Fruit fly (Drosophila melanogaster): Measurements from ENCODE around the gene CG1910.
A peak's percentile ranks its signal among the peaks of the same experiment; 100 is the strongest.

Gene CG1910

DNA sequence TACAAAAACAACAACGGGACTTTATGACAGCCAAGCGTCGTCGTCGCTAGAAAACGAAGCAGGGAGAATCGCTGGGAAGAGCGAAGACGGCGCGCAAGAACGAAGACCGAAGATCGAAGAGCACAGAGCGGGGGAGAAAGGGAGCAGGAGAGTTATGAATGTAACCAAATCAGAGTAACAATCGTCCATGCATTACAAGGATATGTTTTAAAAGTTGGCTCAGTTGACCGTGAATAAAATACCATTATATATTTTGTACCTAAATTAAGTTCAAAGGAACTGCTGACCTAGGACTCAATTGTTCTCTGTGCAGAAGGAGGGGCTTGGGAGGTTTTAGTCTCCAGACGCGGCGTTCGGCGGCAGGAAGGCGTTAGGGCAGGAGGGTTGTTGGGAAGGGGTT lies 26.0 kb upstream of the CG1910 start:
- TF ChIP-seq psq (optimal IDR thresholded peaks at IDR 0.05) (no peak), Sin3A (optimal IDR thresholded peaks at IDR 0.05) (no peak), ttk (optimal IDR thresholded peaks at IDR 0.05) (no peak), Myc (optimal IDR thresholded peaks at IDR 0.05) (no peak), insv (optimal IDR thresholded peaks at IDR 0.05) (no peak), h (optimal IDR thresholded peaks at IDR 0.05) (no peak)

DNA sequence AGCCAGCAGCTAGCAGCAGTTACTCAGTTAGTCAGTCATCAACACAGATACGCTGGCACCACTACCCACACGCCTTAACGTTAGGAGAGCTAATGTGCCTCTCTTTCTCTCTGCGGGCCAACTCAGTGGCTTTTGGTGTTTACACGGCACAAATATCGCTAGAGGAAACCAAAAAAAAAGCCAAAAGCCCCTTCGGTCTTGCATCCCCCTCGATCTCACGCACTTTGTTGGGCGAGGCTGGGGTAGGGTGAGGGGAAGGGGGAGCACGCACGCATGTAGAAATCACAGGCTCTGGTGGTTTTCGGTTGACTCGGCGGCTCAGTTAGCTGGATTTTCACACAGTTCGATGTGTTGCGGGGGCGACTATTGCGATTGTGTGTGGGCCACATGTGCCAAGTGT lies 25.5 kb upstream of the CG1910 start:
- TF ChIP-seq Sin3A (optimal IDR thresholded peaks at IDR 0.05) (no peak), psq (optimal IDR thresholded peaks at IDR 0.05) (no peak), ttk (optimal IDR thresholded peaks at IDR 0.05) (no peak), Myc (optimal IDR thresholded peaks at IDR 0.05) (no peak)

dm6 chr3R:31723206-31723933 lies 24.1 kb upstream of the CG1910 start:
- TF ChIP-seq Sin3A (optimal IDR thresholded peaks at IDR 0.05) (no peak), ttk (optimal IDR thresholded peaks at IDR 0.05) (no peak), insv (optimal IDR thresholded peaks at IDR 0.05) (no peak), h (optimal IDR thresholded peaks at IDR 0.05) (no peak), Myc (optimal IDR thresholded peaks at IDR 0.05) (no peak), psq (optimal IDR thresholded peaks at IDR 0.05) (no peak)

DNA sequence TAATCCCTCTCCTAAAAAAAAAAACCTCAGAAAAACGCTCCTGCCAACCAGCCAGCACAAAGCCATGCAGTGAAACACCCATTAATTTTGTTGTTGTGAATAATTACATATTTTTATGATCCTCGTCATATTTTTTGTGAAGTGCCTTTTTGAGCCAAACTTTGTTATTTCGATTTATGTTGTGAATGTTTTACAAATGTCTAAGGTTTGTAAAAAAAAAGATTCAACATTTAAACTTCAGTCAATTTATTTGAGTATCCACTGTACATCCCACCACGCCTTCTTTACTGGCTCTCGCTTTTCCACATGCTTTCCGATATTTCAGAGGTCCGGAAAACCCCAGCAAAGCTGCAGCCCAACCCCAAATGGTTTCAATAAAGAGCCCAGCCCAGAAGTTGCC lies 23.3 kb upstream of the CG1910 start:
- TF ChIP-seq h (optimal IDR thresholded peaks at IDR 0.05) (no peak), psq (optimal IDR thresholded peaks at IDR 0.05) (no peak), Myc (optimal IDR thresholded peaks at IDR 0.05) (no peak), insv (optimal IDR thresholded peaks at IDR 0.05) (no peak), Sin3A (optimal IDR thresholded peaks at IDR 0.05) (no peak), ttk (optimal IDR thresholded peaks at IDR 0.05) (no peak)

DNA sequence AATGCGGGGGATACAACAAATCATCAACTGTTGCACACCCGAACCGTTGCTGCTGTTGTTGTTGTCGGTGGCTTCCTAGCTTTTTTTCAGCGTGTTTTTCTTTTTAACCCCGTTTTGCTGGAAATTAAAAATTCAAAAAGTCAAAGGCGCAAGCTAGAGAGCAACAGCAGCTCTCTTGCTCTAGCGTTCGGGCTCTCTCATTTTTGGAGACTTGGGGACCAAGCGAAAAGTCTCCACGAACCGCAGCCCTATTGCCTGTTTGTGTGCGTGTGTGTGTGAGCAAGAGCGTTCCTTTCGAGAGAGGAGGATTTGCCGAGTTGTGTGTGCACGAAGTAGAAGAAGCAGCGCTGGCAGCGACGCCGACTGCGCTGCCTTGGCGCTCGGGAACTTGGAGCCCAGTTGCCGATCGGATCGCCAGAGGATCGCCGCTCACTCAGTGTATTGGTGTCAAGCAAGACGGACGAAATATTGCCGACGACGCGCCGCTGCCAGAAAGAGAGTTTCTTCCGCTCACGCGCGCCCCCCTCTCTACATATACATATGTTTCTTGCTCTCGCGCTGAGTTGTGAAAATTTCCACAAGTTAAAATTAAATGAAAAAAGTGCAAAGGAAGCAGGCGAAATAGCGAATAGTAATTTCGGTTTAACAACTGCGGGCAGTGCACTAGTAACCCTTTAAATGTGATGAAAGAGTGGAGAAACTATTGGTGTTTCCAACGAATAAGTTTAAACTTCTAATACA lies 22.7 kb upstream of the CG1910 start:
- TF ChIP-seq insv (optimal IDR thresholded peaks at IDR 0.05): peak; percentile 12
- no peak for TF ChIP-seq Sin3A (optimal IDR thresholded peaks at IDR 0.05)

dm6 chr3R:31725486-31726227 lies 21.8 kb upstream of the CG1910 start:
- no peak for TF ChIP-seq Myc (optimal IDR thresholded peaks at IDR 0.05)
- TF ChIP-seq Sin3A (optimal IDR thresholded peaks at IDR 0.05): no peak
- no peak for TF ChIP-seq ttk (optimal IDR thresholded peaks at IDR 0.05)
- TF ChIP-seq h (optimal IDR thresholded peaks at IDR 0.05): no peak

dm6 chr3R:31726286-31726685 lies 21.2 kb upstream of the CG1910 start:
- TF ChIP-seq h (optimal IDR thresholded peaks at IDR 0.05) (no peak), Myc (optimal IDR thresholded peaks at IDR 0.05) (no peak), Sin3A (optimal IDR thresholded peaks at IDR 0.05) (no peak), insv (optimal IDR thresholded peaks at IDR 0.05) (no peak), psq (optimal IDR thresholded peaks at IDR 0.05) (no peak), ttk (optimal IDR thresholded peaks at IDR 0.05) (no peak)

DNA sequence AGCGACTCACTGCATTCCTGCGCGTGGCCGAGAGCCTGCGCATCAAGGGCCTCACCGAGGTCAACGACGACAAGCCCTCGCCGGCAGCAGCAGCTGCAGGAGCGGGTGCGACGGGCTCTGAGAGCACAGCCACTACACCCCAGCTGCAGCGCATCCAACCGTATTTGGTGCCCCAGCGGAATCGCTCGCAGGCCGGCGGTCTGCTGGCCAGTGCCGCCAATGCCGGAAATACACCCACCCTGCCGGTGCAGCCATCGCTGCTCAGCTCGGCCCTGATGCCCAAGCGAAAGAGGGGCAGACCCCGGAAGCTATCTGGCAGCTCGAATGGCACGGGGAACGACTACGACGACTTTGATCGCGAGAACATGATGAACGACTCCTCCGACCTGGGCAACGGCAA lies 19.7 kb upstream of the CG1910 start:
- TF ChIP-seq insv (optimal IDR thresholded peaks at IDR 0.05): no peak
- no peak for TF ChIP-seq psq (optimal IDR thresholded peaks at IDR 0.05)
- TF ChIP-seq Sin3A (optimal IDR thresholded peaks at IDR 0.05): no peak
- TF ChIP-seq Myc (optimal IDR thresholded peaks at IDR 0.05): no peak
- TF ChIP-seq h (optimal IDR thresholded peaks at IDR 0.05): no peak
- TF ChIP-seq ttk (optimal IDR thresholded peaks at IDR 0.05): no peak

- TF ChIP-seq psq (optimal IDR thresholded peaks at IDR 0.05) (no peak), Myc (optimal IDR thresholded peaks at IDR 0.05) (no peak), ttk (optimal IDR thresholded peaks at IDR 0.05) (no peak), insv (optimal IDR thresholded peaks at IDR 0.05) (no peak), Sin3A (optimal IDR thresholded peaks at IDR 0.05) (no peak), h (optimal IDR thresholded peaks at IDR 0.05) (no peak)
Measured at dm6 chr3R:31736776-31737175, 10.7 kb upstream of the CG1910 start, which contains the start of the genes CstF50 and CG11563. Gene CstF50 (minus strand): TSS chr3R:31736963. Gene CG11563 (plus strand): TSS chr3R:31737035.

DNA sequence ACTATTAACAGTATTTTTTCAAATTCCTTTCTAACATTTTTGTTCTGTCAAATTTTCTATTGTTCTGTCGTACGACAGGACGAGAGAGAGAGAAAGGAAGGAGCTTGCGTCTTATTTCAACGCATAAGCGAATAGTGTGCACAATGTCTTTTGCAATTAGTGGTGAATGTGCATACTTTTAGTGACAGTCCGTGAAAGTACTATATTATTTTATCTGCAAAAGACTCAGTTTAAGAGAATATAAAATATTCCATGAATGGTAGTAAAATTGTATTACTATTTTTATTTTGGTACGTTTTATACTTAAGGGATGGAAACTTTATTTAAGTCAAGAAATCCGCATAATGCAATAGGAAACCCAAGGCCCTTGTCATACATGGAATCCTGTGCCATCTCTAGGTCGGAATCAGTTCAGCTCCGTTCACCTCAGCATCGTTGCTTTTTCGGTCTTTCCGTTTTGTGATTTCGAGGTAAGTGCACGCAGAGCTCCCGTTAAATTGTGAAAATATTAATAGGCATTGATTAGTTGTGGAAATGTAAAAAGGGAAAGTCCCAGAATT lies 9.3 kb upstream of the CG1910 start, which contains the start of gene eEF1alpha2:
TSS of gene eEF1alpha2 (plus strand) at position 409 of the 560 bp plus-strand sequence.
- TF ChIP-seq insv (optimal IDR thresholded peaks at IDR 0.05): no peak
- no peak for TF ChIP-seq Sin3A (optimal IDR thresholded peaks at IDR 0.05)
- no peak for TF ChIP-seq h (optimal IDR thresholded peaks at IDR 0.05)
- no peak for TF ChIP-seq psq (optimal IDR thresholded peaks at IDR 0.05)
- no peak for TF ChIP-seq ttk (optimal IDR thresholded peaks at IDR 0.05)
- no peak for TF ChIP-seq Myc (optimal IDR thresholded peaks at IDR 0.05)

DNA sequence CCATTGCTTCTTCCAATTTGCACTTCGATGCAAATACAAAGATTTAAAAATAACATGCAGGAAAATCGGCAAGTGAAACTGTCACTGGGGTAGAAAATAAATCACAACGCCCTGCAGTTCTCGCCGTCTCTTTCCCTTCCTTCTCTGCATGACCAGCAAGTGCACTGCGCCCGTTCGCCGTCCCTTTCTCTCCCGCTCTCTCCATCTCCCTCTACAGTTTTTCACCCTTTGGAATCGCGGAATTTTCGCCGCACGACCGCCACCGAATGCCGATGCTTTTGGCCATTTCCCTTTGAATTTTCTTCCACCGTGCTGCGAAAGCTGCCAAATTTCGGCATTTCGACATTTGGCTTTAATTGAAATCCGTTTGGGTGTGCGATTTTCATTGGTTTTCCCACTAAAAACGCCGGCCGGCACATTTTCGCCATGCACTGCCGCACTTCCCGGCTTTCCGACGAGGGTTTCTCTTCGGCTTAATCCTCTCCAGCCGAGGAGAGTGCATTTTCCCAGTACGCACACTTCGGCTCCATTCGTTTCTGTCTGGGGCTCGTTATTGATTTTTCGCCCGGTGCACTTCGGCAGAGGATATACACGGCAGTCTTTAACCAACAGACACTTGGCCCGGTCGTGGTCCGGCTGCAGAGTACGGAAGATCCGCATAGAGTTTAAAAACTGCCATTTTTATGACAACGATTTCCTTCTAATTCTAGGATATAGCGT lies 8.2 kb upstream of the CG1910 start:
- TF ChIP-seq Sin3A (optimal IDR thresholded peaks at IDR 0.05) (no peak), Myc (optimal IDR thresholded peaks at IDR 0.05) (no peak), ttk (optimal IDR thresholded peaks at IDR 0.05) (no peak), psq (optimal IDR thresholded peaks at IDR 0.05) (no peak), h (optimal IDR thresholded peaks at IDR 0.05) (no peak), insv (optimal IDR thresholded peaks at IDR 0.05) (no peak)

Data from Kc167 (cell line).